Fruit fly (Drosophila melanogaster) Kc167 (cell line): ENCODE results near the gene kz.

Experiments used
- Myc ChIP-seq: fragments of >200 bp; optimal IDR thresholded peaks from 2 replicates; lab custom pipeline; 2017; ENCODE audit warnings: missing external identifiers
- Sin3A ChIP-seq: fragments of >200 bp; optimal IDR thresholded peaks from 2 replicates; lab custom pipeline; 2018; ENCODE audit warnings: missing external identifiers
- h ChIP-seq: fragments of >200 bp; optimal IDR thresholded peaks from 3 replicates; lab custom pipeline; 2018; ENCODE audit warnings: missing external identifiers
- insv ChIP-seq: fragments of >200 bp; optimal IDR thresholded peaks from 3 replicates; lab custom pipeline; 2018; ENCODE audit warnings: missing external identifiers
- psq ChIP-seq: fragments of >200 bp; optimal IDR thresholded peaks from 2 replicates; lab custom pipeline; 2017; ENCODE audit warnings: missing external identifiers
- ttk ChIP-seq: sonication (Bioruptor generic); optimal IDR thresholded peaks from 2 replicates; lab custom pipeline; 2017; ENCODE audit warnings: missing external identifiers

Gene kz

dm6 chrX:2223454-2223853, 18.4 kb downstream of the kz start, which contains the start of gene CG14052:
Gene CG14052 (plus strand): TSS chrX:2223754.
- TF ChIP-seq ttk (lab: Kevin White, UChicago) (no peak), Myc (lab: Kevin White, UChicago) (no peak), insv (lab: Kevin White, UChicago) (no peak), psq (no peak), h (lab: Kevin White, UChicago) (no peak), Sin3A (lab: Kevin White, UChicago) (no peak)

dm6 chrX:2222181-2222790, 19.5 kb downstream of the kz start, which contains the start of gene Vinc:
Gene Vinc (minus strand): TSS chrX:2222567.
- TF ChIP-seq ttk (lab: Kevin White, UChicago), result no peak
- no peak for TF ChIP-seq h (lab: Kevin White, UChicago)
- TF ChIP-seq insv (lab: Kevin White, UChicago), result no peak
- TF ChIP-seq Sin3A (lab: Kevin White, UChicago), result no peak
- no peak for TF ChIP-seq psq

dm6 chrX:2221598-2221997, 20.2 kb downstream of the kz start:
- no peak for TF ChIP-seq Myc (lab: Kevin White, UChicago)
- no peak for TF ChIP-seq Sin3A (lab: Kevin White, UChicago)
- TF ChIP-seq insv (lab: Kevin White, UChicago), result no peak
- TF ChIP-seq psq, result no peak
- TF ChIP-seq ttk (lab: Kevin White, UChicago), result no peak
- TF ChIP-seq h (lab: Kevin White, UChicago), result no peak

dm6 chrX:2219899-2220298, 21.9 kb downstream of the kz start:
- TF ChIP-seq h (lab: Kevin White, UChicago) (no peak), insv (lab: Kevin White, UChicago) (no peak), Sin3A (lab: Kevin White, UChicago) (no peak), Myc (lab: Kevin White, UChicago) (no peak), psq (no peak), ttk (lab: Kevin White, UChicago) (no peak)

dm6 chrX:2219246-2219645, 22.6 kb downstream of the kz start:
- TF ChIP-seq h (lab: Kevin White, UChicago) (no peak), insv (lab: Kevin White, UChicago) (no peak), Sin3A (lab: Kevin White, UChicago) (no peak), Myc (lab: Kevin White, UChicago) (no peak), psq (no peak), ttk (lab: Kevin White, UChicago) (no peak)

dm6 chrX:2218455-2218854, 23.4 kb downstream of the kz start:
- TF ChIP-seq Myc (lab: Kevin White, UChicago) (no peak), insv (lab: Kevin White, UChicago) (no peak), Sin3A (lab: Kevin White, UChicago) (no peak), psq (no peak), h (lab: Kevin White, UChicago) (no peak), ttk (lab: Kevin White, UChicago) (no peak)

- TF ChIP-seq Sin3A (lab: Kevin White, UChicago), result no peak
- no peak for TF ChIP-seq insv (lab: Kevin White, UChicago)
- no peak for TF ChIP-seq Myc (lab: Kevin White, UChicago)
- TF ChIP-seq h (lab: Kevin White, UChicago), result no peak
- no peak for TF ChIP-seq ttk (lab: Kevin White, UChicago)
- no peak for TF ChIP-seq psq
These were observed 28.0 kb downstream of the kz start, which contains the start of gene SmydA-8 for dm6 chrX:2213759-2214406. Gene SmydA-8 (minus strand): TSS chrX:2213809.

dm6 chrX:2212327-2212820, 29.5 kb downstream of the kz start:
- TF ChIP-seq insv (lab: Kevin White, UChicago), result no peak
- no peak for TF ChIP-seq h (lab: Kevin White, UChicago)
- no peak for TF ChIP-seq psq
- TF ChIP-seq ttk (lab: Kevin White, UChicago), result no peak
- TF ChIP-seq Sin3A (lab: Kevin White, UChicago), result no peak
- TF ChIP-seq Myc (lab: Kevin White, UChicago), result no peak

dm6 chrX:2208641-2209241, 33.1 kb downstream of the kz start:
- TF ChIP-seq Myc (lab: Kevin White, UChicago) (no peak), psq (no peak), Sin3A (lab: Kevin White, UChicago) (no peak), insv (lab: Kevin White, UChicago) (no peak), ttk (lab: Kevin White, UChicago) (no peak), h (lab: Kevin White, UChicago) (no peak)

- no peak for TF ChIP-seq insv (lab: Kevin White, UChicago)
- TF ChIP-seq Myc (lab: Kevin White, UChicago), result no peak
- TF ChIP-seq ttk (lab: Kevin White, UChicago), result no peak
- TF ChIP-seq h (lab: Kevin White, UChicago), result no peak
- no peak for TF ChIP-seq Sin3A (lab: Kevin White, UChicago)
- TF ChIP-seq psq, result no peak
These were observed 38.1 kb downstream of the kz start, which contains the start of gene FarO for dm6 chrX:2203766-2204165. Gene FarO (minus strand): TSS chrX:2203866.

dm6 chrX:2199303-2199702, 42.5 kb downstream of the kz start:
- TF ChIP-seq h (lab: Kevin White, UChicago) (no peak), Myc (lab: Kevin White, UChicago) (no peak), insv (lab: Kevin White, UChicago) (no peak), ttk (lab: Kevin White, UChicago) (no peak), psq (no peak), Sin3A (lab: Kevin White, UChicago) (no peak)
